Worm (Caenorhabditis elegans) whole organism, dauer: ENCODE measurements around the gene T02B11.6.
"Not testable (repeated sequence)": the region's sequence is repeated elsewhere in the genome, so short reads cannot be mapped to it uniquely, and the experiment has no call there.

Experiments
- unc-62 ChIP-seq: sonication (generic microtip); optimal IDR thresholded peaks from 2 replicates; lab custom pipeline; 2017; ENCODE audit warnings: missing biosample characterization, missing genetic modification reagents, missing genetic modification characterization

T02B11.6 gene

ce11 chrV:871029-871428, 18.1 kb downstream of the T02B11.6 start, which contains the start of gene T02B11.4:
T02B11.4 (minus strand) TSS chrV:871129.
- TF ChIP-seq unc-62 (GFP tag; lab: Kevin White, UChicago) = no peak

ce11 chrV:866729-867128, 22.4 kb downstream of the T02B11.6 start, which contains the start of gene T02B11.3:
T02B11.3 (minus strand) TSS chrV:866829.
- no peak for TF ChIP-seq unc-62 (GFP tag; lab: Kevin White, UChicago)

ce11 chrV:858841-859456, 30.2 kb downstream of the T02B11.6 start:
- TF ChIP-seq unc-62 (GFP tag; lab: Kevin White, UChicago) = no peak

ce11 chrV:856549-856948, 32.6 kb downstream of the T02B11.6 start, which contains the start of gene K09C6.2:
K09C6.2 (plus strand) TSS chrV:856849.
- no peak for TF ChIP-seq unc-62 (GFP tag; lab: Kevin White, UChicago)

ce11 chrV:854966-855365, 34.1 kb downstream of the T02B11.6 start, which contains the start of gene K09C6.9:
K09C6.9 (minus strand) TSS chrV:855066.
- TF ChIP-seq unc-62 (GFP tag; lab: Kevin White, UChicago) = no peak

- no peak for TF ChIP-seq unc-62 (GFP tag; lab: Kevin White, UChicago)
Observed at ce11 chrV:852184-852583, 36.9 kb downstream of the T02B11.6 start, which contains the start of gene K09C6.3. K09C6.3 (plus strand) TSS chrV:852484.

ce11 chrV:849512-849911, 39.6 kb downstream of the T02B11.6 start, which contains the start of gene srbc-12:
srbc-12 (plus strand) TSS chrV:849812.
- no peak for TF ChIP-seq unc-62 (GFP tag; lab: Kevin White, UChicago)

- TF ChIP-seq unc-62 (GFP tag; lab: Kevin White, UChicago) = no peak
Observed at ce11 chrV:849042-849441, 40.1 kb downstream of the T02B11.6 start.

- no peak for TF ChIP-seq unc-62 (GFP tag; lab: Kevin White, UChicago)
Observed at ce11 chrV:847521-847920, 41.6 kb downstream of the T02B11.6 start, which contains the start of gene srbc-13. srbc-13 (plus strand) TSS chrV:847821.

- TF ChIP-seq unc-62 (GFP tag; lab: Kevin White, UChicago) = not testable (repeated sequence)
Observed at ce11 chrV:843118-843517, 46.0 kb downstream of the T02B11.6 start, which contains the start of gene K09C6.8. K09C6.8 (minus strand) TSS chrV:843218.

- no peak for TF ChIP-seq unc-62 (GFP tag; lab: Kevin White, UChicago)
Observed at ce11 chrV:842611-843010, 46.5 kb downstream of the T02B11.6 start.

- TF ChIP-seq unc-62 (GFP tag; lab: Kevin White, UChicago) = not testable (repeated sequence)
Observed at ce11 chrV:838984-839471, 50.1 kb downstream of the T02B11.6 start, which contains the start of the genes K09C6.7 and K09C6.10. K09C6.7 (minus strand) TSS chrV:839084. K09C6.10 (plus strand) TSS chrV:839421.
